Fruit fly (Drosophila melanogaster): ENCODE data around the gene CG12003.

The CG12003 gene

dm6 chr3L:1545693-1546329 is 19.4 kb upstream of the CG12003 start, which contains the start of the genes CG32313 and Pcyt1:
Gene CG32313, minus strand, starts transcription at chr3L:1545743.
Gene Pcyt1, plus strand, starts transcription at chr3L:1546092.
- no peak for TF ChIP-seq h (optimal IDR thresholded peaks at IDR 0.05)
- peak; percentile 72 for TF ChIP-seq psq (optimal IDR thresholded peaks at IDR 0.05)

dm6 chr3L:1546349-1547116 is 18.7 kb upstream of the CG12003 start:
- TF ChIP-seq ttk (optimal IDR thresholded peaks at IDR 0.05), result no peak
- no peak for TF ChIP-seq Sin3A (optimal IDR thresholded peaks at IDR 0.05)
- no peak for TF ChIP-seq Myc (optimal IDR thresholded peaks at IDR 0.05)
- no peak for TF ChIP-seq insv (optimal IDR thresholded peaks at IDR 0.05)
- TF ChIP-seq h (optimal IDR thresholded peaks at IDR 0.05), result no peak
- TF ChIP-seq psq (optimal IDR thresholded peaks at IDR 0.05), result no peak

dm6 chr3L:1547117-1547507 is 18.1 kb upstream of the CG12003 start:
- TF ChIP-seq insv (optimal IDR thresholded peaks at IDR 0.05), result no peak
- TF ChIP-seq ttk (optimal IDR thresholded peaks at IDR 0.05), result no peak
- no peak for TF ChIP-seq Myc (optimal IDR thresholded peaks at IDR 0.05)

dm6 chr3L:1548345-1548970 is 16.7 kb upstream of the CG12003 start:
- TF ChIP-seq h (optimal IDR thresholded peaks at IDR 0.05) (no peak), ttk (optimal IDR thresholded peaks at IDR 0.05) (no peak), Sin3A (optimal IDR thresholded peaks at IDR 0.05) (no peak), Myc (optimal IDR thresholded peaks at IDR 0.05) (no peak), psq (optimal IDR thresholded peaks at IDR 0.05) (no peak), insv (optimal IDR thresholded peaks at IDR 0.05) (no peak)

dm6 chr3L:1549148-1549547 is 16.0 kb upstream of the CG12003 start:
- TF ChIP-seq insv (optimal IDR thresholded peaks at IDR 0.05), result no peak
- TF ChIP-seq h (optimal IDR thresholded peaks at IDR 0.05), result no peak
- TF ChIP-seq Sin3A (optimal IDR thresholded peaks at IDR 0.05), result no peak
- TF ChIP-seq Myc (optimal IDR thresholded peaks at IDR 0.05), result no peak
- TF ChIP-seq ttk (optimal IDR thresholded peaks at IDR 0.05), result no peak
- TF ChIP-seq psq (optimal IDR thresholded peaks at IDR 0.05), result no peak

dm6 chr3L:1549634-1550071 is 15.5 kb upstream of the CG12003 start:
- TF ChIP-seq Myc (optimal IDR thresholded peaks at IDR 0.05), result no peak

dm6 chr3L:1550914-1551313 is 14.3 kb upstream of the CG12003 start:
- TF ChIP-seq insv (optimal IDR thresholded peaks at IDR 0.05) (no peak), h (optimal IDR thresholded peaks at IDR 0.05) (no peak), Myc (optimal IDR thresholded peaks at IDR 0.05) (no peak), ttk (optimal IDR thresholded peaks at IDR 0.05) (no peak), psq (optimal IDR thresholded peaks at IDR 0.05) (no peak), Sin3A (optimal IDR thresholded peaks at IDR 0.05) (no peak)

- TF ChIP-seq h (optimal IDR thresholded peaks at IDR 0.05) (no peak), psq (optimal IDR thresholded peaks at IDR 0.05) (no peak)
Measured at dm6 chr3L:1553193-1553592, 12.0 kb upstream of the CG12003 start, which contains the start of gene Pcyt2. Gene Pcyt2, plus strand, starts transcription at chr3L:1553493.

dm6 chr3L:1558178-1558788 is 6.9 kb upstream of the CG12003 start, which contains the start of the genes Pex10 and CG12099:
Gene Pex10, plus strand, starts transcription at chr3L:1558228.
Gene CG12099, minus strand, starts transcription at chr3L:1558484.
- TF ChIP-seq Sin3A (optimal IDR thresholded peaks at IDR 0.05) (no peak), h (optimal IDR thresholded peaks at IDR 0.05) (no peak), ttk (optimal IDR thresholded peaks at IDR 0.05) (no peak), psq (optimal IDR thresholded peaks at IDR 0.05) (no peak), Myc (optimal IDR thresholded peaks at IDR 0.05) (no peak), insv (optimal IDR thresholded peaks at IDR 0.05) (no peak)

- TF ChIP-seq psq (optimal IDR thresholded peaks at IDR 0.05) (no peak), Myc (optimal IDR thresholded peaks at IDR 0.05) (no peak), insv (optimal IDR thresholded peaks at IDR 0.05) (no peak), Sin3A (optimal IDR thresholded peaks at IDR 0.05) (no peak), h (optimal IDR thresholded peaks at IDR 0.05) (no peak), ttk (optimal IDR thresholded peaks at IDR 0.05) (no peak)
Measured at dm6 chr3L:1568225-1569161, 3.3 kb downstream of the CG12003 start, which contains the start of gene CG7879. Gene CG7879, minus strand, starts transcription at chr3L:1568608.

- TF ChIP-seq insv (optimal IDR thresholded peaks at IDR 0.05) (no peak), Myc (optimal IDR thresholded peaks at IDR 0.05) (no peak), ttk (optimal IDR thresholded peaks at IDR 0.05) (no peak), h (optimal IDR thresholded peaks at IDR 0.05) (no peak), psq (optimal IDR thresholded peaks at IDR 0.05) (no peak), Sin3A (optimal IDR thresholded peaks at IDR 0.05) (no peak)
Measured at dm6 chr3L:1569162-1569965, 4.2 kb downstream of the CG12003 start, which contains the start of gene Tmep. Gene Tmep, plus strand, starts transcription at chr3L:1569181.

Measured in Kc167 (cell line).